Worm (Caenorhabditis elegans) whole organism, L3 larva: ENCODE results near the gene str-139.

Experiments
- R02D3.7 ChIP-seq: fragments of 150-350 bp; optimal IDR thresholded peaks from 2 replicates; lab custom pipeline; 2014; ENCODE audit warnings: missing biosample characterization, missing genetic modification characterization
- ZK546.5 ChIP-seq: sonication (generic microtip); optimal IDR thresholded peaks from 2 replicates; lab custom pipeline; 2017; ENCODE audit warnings: missing biosample characterization, missing genetic modification characterization
- aly-2 ChIP-seq: fragments of 150-350 bp; optimal IDR thresholded peaks from 2 replicates; lab custom pipeline; 2014; ENCODE audit warnings: missing biosample characterization, missing genetic modification characterization
- ceh-16 ChIP-seq: sonication (generic microtip); optimal IDR thresholded peaks from 2 replicates; lab custom pipeline; 2017; ENCODE audit warnings: missing biosample characterization, missing genetic modification characterization
- ceh-82 ChIP-seq: fragments of 150-350 bp; optimal IDR thresholded peaks from 2 replicates; lab custom pipeline; 2014; ENCODE audit warnings: missing biosample characterization, missing genetic modification characterization
- ceh-9 ChIP-seq: sonication (generic microtip); optimal IDR thresholded peaks from 2 replicates; lab custom pipeline; 2018; ENCODE audit warnings: missing biosample characterization, missing genetic modification characterization
- egl-27 ChIP-seq: sonication (generic microtip); optimal IDR thresholded peaks from 4 replicates; lab custom pipeline; 2017; ENCODE audit warnings: missing biosample characterization, missing genetic modification reagents, missing genetic modification characterization
- egl-5 ChIP-seq: fragments of 150-350 bp; optimal IDR thresholded peaks from 2 replicates; lab custom pipeline; 2017; ENCODE audit warnings: missing biosample characterization, missing genetic modification reagents, missing genetic modification characterization, inconsistent platforms
- elt-1 ChIP-seq: fragments of 150-350 bp; optimal IDR thresholded peaks from 2 replicates; lab custom pipeline; 2014; ENCODE audit warnings: missing biosample characterization, missing genetic modification characterization
- elt-3 ChIP-seq, 3 experiments: fragments of 150-350 bp in 1 of 3; sonication (generic microtip) in 2 of 3; optimal IDR thresholded peaks; 2 replicates in 2 of 3; 4 replicates in 1 of 3; lab custom pipeline; 2014 to 2017; ENCODE audit warnings: missing biosample characterization in 3 of 3, missing genetic modification characterization in 3 of 3
- eor-1 ChIP-seq, 2 experiments: fragments of 150-350 bp; optimal IDR thresholded peaks; 2 replicates each; lab custom pipeline; 2014 to 2018; ENCODE audit warnings: missing biosample characterization in 2 of 2, missing genetic modification characterization in 2 of 2
- fkh-10 ChIP-seq: sonication (generic microtip); optimal IDR thresholded peaks from 2 replicates; lab custom pipeline; 2017; ENCODE audit warnings: missing biosample characterization, missing genetic modification reagents, missing genetic modification characterization
- fos-1 ChIP-seq: fragments of 150-350 bp; optimal IDR thresholded peaks from 2 replicates; lab custom pipeline; 2014; ENCODE audit warnings: missing biosample characterization, missing genetic modification characterization
- hmg-11 ChIP-seq: sonication (generic microtip); optimal IDR thresholded peaks from 2 replicates; lab custom pipeline; 2016; ENCODE audit warnings: missing genetic modification characterization, missing compliant biosample characterization
- jun-1 ChIP-seq: fragments of 150-350 bp; optimal IDR thresholded peaks from 2 replicates; lab custom pipeline; 2014; ENCODE audit warnings: missing biosample characterization, missing genetic modification reagents, missing genetic modification characterization
- lin-39 ChIP-seq: fragments of 150-350 bp; optimal IDR thresholded peaks from 2 replicates; lab custom pipeline; 2018; ENCODE audit warnings: missing biosample characterization, missing genetic modification reagents, missing genetic modification characterization
- lsy-12 ChIP-seq: sonication (generic microtip); optimal IDR thresholded peaks from 2 replicates; lab custom pipeline; 2016; ENCODE audit warnings: mild to moderate bottlenecking, missing genetic modification characterization, missing compliant biosample characterization
- mml-1 ChIP-seq: fragments of 150-350 bp; sonication (generic microtip); optimal IDR thresholded peaks from 3 replicates; lab custom pipeline; 2014; ENCODE audit warnings: missing biosample characterization, missing genetic modification characterization
- nfya-1 ChIP-seq: sonication (generic microtip); optimal IDR thresholded peaks from 2 replicates; lab custom pipeline; 2017; ENCODE audit warnings: missing genetic modification characterization, mild to moderate bottlenecking, missing compliant biosample characterization, antibody characterized with exemption, moderate library complexity; ENCODE audit not compliant: insufficient read depth
- nhr-11 ChIP-seq: fragments of 150-350 bp; optimal IDR thresholded peaks from 2 replicates; lab custom pipeline; 2014; ENCODE audit warnings: missing biosample characterization, missing genetic modification characterization
- nhr-23 ChIP-seq: fragments of 150-350 bp; optimal IDR thresholded peaks from 2 replicates; lab custom pipeline; 2014; ENCODE audit warnings: missing biosample characterization, missing genetic modification reagents, missing genetic modification characterization
- nhr-237 ChIP-seq: fragments of 150-350 bp; optimal IDR thresholded peaks from 2 replicates; lab custom pipeline; 2014; ENCODE audit warnings: missing biosample characterization, missing genetic modification characterization
- nhr-25 ChIP-seq: sonication (generic microtip); optimal IDR thresholded peaks from 2 replicates; lab custom pipeline; 2017; ENCODE audit warnings: missing biosample characterization, missing genetic modification characterization
- nhr-28 ChIP-seq: fragments of 150-350 bp; optimal IDR thresholded peaks from 2 replicates; lab custom pipeline; 2014; ENCODE audit warnings: missing biosample characterization, missing genetic modification characterization
- nhr-67 ChIP-seq: fragments of 150-350 bp; optimal IDR thresholded peaks from 2 replicates; lab custom pipeline; 2014; ENCODE audit warnings: missing biosample characterization, missing genetic modification characterization
- nhr-77 ChIP-seq: fragments of 150-350 bp; optimal IDR thresholded peaks from 2 replicates; lab custom pipeline; 2014; ENCODE audit warnings: missing biosample characterization, missing genetic modification characterization
- pha-4 ChIP-seq: fragments of 150-350 bp; optimal IDR thresholded peaks from 2 replicates; lab custom pipeline; 2014; ENCODE audit warnings: missing biosample characterization, missing genetic modification reagents, missing genetic modification characterization
- pqm-1 ChIP-seq: fragments of 150-350 bp; optimal IDR thresholded peaks from 2 replicates; lab custom pipeline; 2017; ENCODE audit warnings: missing biosample characterization, missing genetic modification characterization, inconsistent platforms
- skn-1 ChIP-seq: fragments of 150-350 bp; optimal IDR thresholded peaks from 2 replicates; lab custom pipeline; 2014; ENCODE audit warnings: missing biosample characterization, missing genetic modification characterization
- snpc-4 ChIP-seq: fragments of 150-350 bp; optimal IDR thresholded peaks from 2 replicates; lab custom pipeline; 2014; ENCODE audit warnings: missing biosample characterization, missing genetic modification characterization
- tbx-2 ChIP-seq: sonication (generic microtip); optimal IDR thresholded peaks from 2 replicates; lab custom pipeline; 2016; ENCODE audit warnings: mild to moderate bottlenecking, missing genetic modification characterization, missing compliant biosample characterization
- unc-62 ChIP-seq: fragments of 150-350 bp; sonication (generic microtip); optimal IDR thresholded peaks from 4 replicates; lab custom pipeline; 2014; ENCODE audit warnings: missing biosample characterization, missing genetic modification reagents, missing genetic modification characterization
- ztf-11 ChIP-seq: fragments of 150-350 bp; optimal IDR thresholded peaks from 2 replicates; lab custom pipeline; 2014; ENCODE audit warnings: missing biosample characterization, missing genetic modification characterization
- ztf-4 ChIP-seq: fragments of 150-350 bp; optimal IDR thresholded peaks from 2 replicates; lab custom pipeline; 2014; ENCODE audit warnings: missing biosample characterization, missing genetic modification characterization

str-139 gene

DNA sequence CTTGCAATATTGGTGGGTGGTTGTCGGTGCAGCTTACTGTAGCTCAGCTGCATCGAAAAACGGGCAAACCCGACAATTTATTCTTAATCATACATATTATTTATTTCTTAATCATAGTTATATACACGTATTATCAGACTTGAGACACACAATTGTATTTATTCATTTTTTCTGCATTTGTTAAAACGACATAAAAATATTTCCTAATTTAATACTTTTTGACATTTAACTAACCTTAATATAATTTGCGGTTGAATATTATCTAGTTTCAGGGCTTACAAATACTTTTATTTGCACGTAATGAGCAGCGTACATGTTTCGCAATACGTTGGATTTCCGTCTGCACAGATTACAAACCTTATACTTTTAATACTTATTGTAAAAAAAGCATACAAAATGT, 3.6 kb downstream of the str-139 start, which contains the start of gene str-138:
str-138 (plus strand) TSS at position 301 of the 400 bp plus-strand sequence.
- TF ChIP-seq eor-1 (tag; optimal IDR thresholded peaks at IDR 0.05; lab: Kevin White, UChicago) = no peak
- no peak for TF ChIP-seq nfya-1 (tag; lab: Kevin White, UChicago)

DNA sequence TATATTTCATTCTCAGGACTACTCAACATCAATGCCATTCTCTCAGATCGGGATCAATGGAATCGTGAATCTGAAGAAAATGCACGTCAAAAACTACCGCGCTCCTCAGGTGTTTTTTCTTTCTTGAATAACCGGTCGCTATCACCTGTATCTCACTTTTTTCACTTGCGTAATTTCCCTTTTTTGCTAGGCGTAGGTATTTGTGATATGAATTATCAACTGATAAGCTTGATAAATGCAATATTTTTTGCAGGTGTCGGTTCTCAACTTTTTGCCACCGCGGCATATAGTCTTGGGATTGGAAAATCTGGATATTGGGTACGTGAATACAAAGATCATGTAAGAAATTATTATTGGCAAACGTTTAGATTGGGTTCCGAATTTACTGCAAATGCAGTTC, 6.8 kb downstream of the str-139 start:
- no peak for TF ChIP-seq nhr-25
- no peak for TF ChIP-seq fos-1 (tag; lab: Kevin White, UChicago)
- TF ChIP-seq nfya-1 (tag; lab: Kevin White, UChicago) = no peak
- no peak for TF ChIP-seq lin-39
- TF ChIP-seq lsy-12 = no peak
- TF ChIP-seq ceh-9 (tag; lab: Kevin White, UChicago) = no peak
- no peak for TF ChIP-seq nhr-28 (tag; lab: Kevin White, UChicago)
- no peak for TF ChIP-seq ceh-82 (tag; lab: Kevin White, UChicago)
- TF ChIP-seq tbx-2 (tag; lab: Kevin White, UChicago) = no peak
- no peak for TF ChIP-seq nhr-23 (tag; lab: Kevin White, UChicago)
- TF ChIP-seq elt-3 (tag; optimal IDR thresholded peaks at IDR 0.05; lab: Kevin White, UChicago) = no peak
- TF ChIP-seq aly-2 = no peak
- no peak for TF ChIP-seq jun-1 (tag; lab: Kevin White, UChicago)
- no peak for TF ChIP-seq nhr-77
- TF ChIP-seq eor-1 (tag; optimal IDR thresholded peaks at IDR 0.05; lab: Kevin White, UChicago) = no peak
- no peak for TF ChIP-seq nhr-237 (tag; lab: Kevin White, UChicago)
- TF ChIP-seq, all 47 proteins: peak for 0

DNA sequence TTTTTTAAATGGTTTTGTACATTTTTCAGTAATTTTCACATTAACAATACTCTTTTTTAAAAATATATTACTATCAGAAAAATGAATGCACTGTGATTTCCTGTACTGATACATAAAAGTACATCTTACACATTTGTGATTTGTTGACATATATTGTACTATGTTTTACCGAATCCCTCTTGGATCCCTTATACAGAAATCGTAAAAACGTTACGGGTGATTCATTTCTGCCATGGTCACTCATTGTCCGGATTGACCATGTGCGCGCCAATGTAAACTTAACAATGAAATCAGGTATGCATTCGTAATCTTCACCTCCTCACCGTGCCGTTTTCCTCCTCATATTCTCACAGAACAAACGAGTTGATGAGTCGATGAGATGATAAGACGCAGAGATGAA, 7.8 kb downstream of the str-139 start, which contains the start of gene ZC513.2:
ZC513.2 (plus strand) TSS at position 301 of the 400 bp plus-strand sequence.
- no peak for TF ChIP-seq nhr-237 (tag; lab: Kevin White, UChicago)
- TF ChIP-seq R02D3.7 (tag; lab: Kevin White, UChicago) = no peak
- TF ChIP-seq lsy-12 = no peak
- TF ChIP-seq pha-4 (tag; lab: Kevin White, UChicago) = no peak
- no peak for TF ChIP-seq ztf-4 (tag; lab: Kevin White, UChicago)
- no peak for TF ChIP-seq egl-27 (tag; lab: Kevin White, UChicago)
- TF ChIP-seq pqm-1 (tag; lab: Kevin White, UChicago) = no peak

DNA sequence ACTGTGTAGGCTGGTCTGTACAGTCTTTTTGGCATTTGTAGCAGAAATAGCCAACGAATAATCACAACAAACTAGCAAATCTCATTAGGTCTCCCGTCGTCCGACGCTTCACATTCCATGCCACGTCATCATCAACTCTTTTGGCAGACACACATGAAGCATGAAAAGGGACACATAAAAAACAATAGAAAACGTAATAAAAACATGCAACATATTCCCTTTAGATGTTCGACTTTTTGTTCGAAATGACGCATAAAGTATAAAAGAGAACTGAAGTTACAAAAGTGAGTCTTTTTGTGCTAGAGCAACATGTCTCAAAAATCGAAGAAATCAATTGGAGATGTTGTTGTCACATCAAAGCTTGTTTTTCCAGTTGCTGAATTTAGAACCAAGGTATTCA, 10.1 kb downstream of the str-139 start, which contains the start of gene sth-1:
sth-1 (plus strand) TSS at position 301 of the 400 bp plus-strand sequence.
- TF ChIP-seq fkh-10 (GFP tag; lab: Kevin White, UChicago) = no peak
- TF ChIP-seq nhr-25 = no peak
- no peak for TF ChIP-seq jun-1 (tag; lab: Kevin White, UChicago)
- TF ChIP-seq eor-1 (tag; optimal IDR thresholded peaks at IDR 0.05; lab: Kevin White, UChicago) = no peak
- no peak for TF ChIP-seq R02D3.7 (tag; lab: Kevin White, UChicago)
- no peak for TF ChIP-seq nhr-11
- no peak for TF ChIP-seq egl-27 (tag; lab: Kevin White, UChicago)
- no peak for TF ChIP-seq skn-1 (tag; lab: Kevin White, UChicago)
- no peak for TF ChIP-seq fos-1 (tag; lab: Kevin White, UChicago)
- TF ChIP-seq ztf-4 (tag; lab: Kevin White, UChicago) = no peak
- no peak for TF ChIP-seq ztf-11 (tag; lab: Kevin White, UChicago)
- no peak for TF ChIP-seq unc-62
- TF ChIP-seq hmg-11 (tag; lab: Kevin White, UChicago) = no peak
- TF ChIP-seq nhr-67 (tag; lab: Kevin White, UChicago) = no peak
- no peak for TF ChIP-seq mml-1 (tag; lab: Kevin White, UChicago)
- TF ChIP-seq ceh-9 (tag; lab: Kevin White, UChicago) = no peak
- no peak for TF ChIP-seq elt-1 (tag; lab: Kevin White, UChicago)
- TF ChIP-seq nhr-237 (tag; lab: Kevin White, UChicago) = no peak
- TF ChIP-seq ZK546.5 (tag; lab: Kevin White, UChicago) = no peak
- no peak for TF ChIP-seq lsy-12

DNA sequence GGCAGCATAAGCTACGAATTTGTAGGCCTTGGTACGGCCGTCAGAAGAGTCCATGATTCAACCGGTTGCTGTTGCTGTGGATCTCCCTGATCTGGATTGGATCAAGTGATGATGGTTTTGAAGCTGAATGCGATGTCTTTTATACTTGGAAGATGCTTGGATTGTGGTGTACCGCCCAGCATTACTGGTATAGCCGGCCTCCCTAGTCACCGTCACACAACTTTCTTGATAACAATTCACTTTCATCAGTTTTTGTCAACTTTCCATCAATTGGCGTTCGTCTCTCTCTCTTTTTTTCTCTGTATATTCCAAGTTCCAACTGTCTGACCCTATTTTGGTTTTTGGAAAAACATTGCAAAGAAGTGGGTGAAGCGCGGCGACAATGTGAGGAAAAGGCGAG, 11.2 kb downstream of the str-139 start, which contains the start of gene col-43:
col-43 (minus strand) TSS at position 101 of the 400 bp plus-strand sequence.
- TF ChIP-seq lsy-12 (no peak), egl-5 (tag; lab: Kevin White, UChicago) (no peak), snpc-4 (no peak), elt-1 (tag; lab: Kevin White, UChicago) (no peak), nhr-237 (tag; lab: Kevin White, UChicago) (no peak), ceh-16 (tag; lab: Kevin White, UChicago) (no peak)
